Fruit fly (Drosophila melanogaster): ENCODE results near the gene CG43076.
A peak's percentile ranks its signal among the peaks of the same experiment; 100 is the strongest.

- no peak for TF ChIP-seq dsf (GFP tag; optimal IDR thresholded peaks at IDR 0.05; ENCODE audit: borderline replicate concordance)
- TF ChIP-seq h (GFP tag; optimal IDR thresholded peaks at IDR 0.05), result peak; percentile 6
- no peak for TF ChIP-seq sv (GFP tag; optimal IDR thresholded peaks at IDR 0.05)
- no peak for TF ChIP-seq usp (GFP tag; optimal IDR thresholded peaks at IDR 0.05)
Observed at dm6 chrX:15216048-15216447, 7.3 kb downstream of the CG43076 start.
